Worm (Caenorhabditis elegans) whole organism, young adult: Measurements from ENCODE around the gene F22E5.2.

ENCODE experiments used
- T07F8.4 ChIP-seq: sonication (generic microtip); optimal IDR thresholded peaks from 2 replicates; lab custom pipeline; 2016; ENCODE audit warnings: mild to moderate bottlenecking, missing genetic modification characterization, moderate library complexity, missing compliant biosample characterization
- rpc-1 ChIP-seq, 2 experiments: fragments of 150-350 bp in 1 of 2; sonication (generic microtip) in 1 of 2; optimal IDR thresholded peaks; 2 replicates each; lab custom pipeline; 2014 to 2018; ENCODE audit warnings: missing biosample characterization in 1 of 2, missing genetic modification characterization in 1 of 2, missing genetic modification reagents in 1 of 2, missing genotype in 1 of 2
- unc-62 ChIP-seq: fragments of 150-350 bp; optimal IDR thresholded peaks from 2 replicates; lab custom pipeline; 2014; ENCODE audit warnings: missing biosample characterization, missing genetic modification reagents, missing genetic modification characterization
- ztf-3 ChIP-seq: fragments of 200-800 bp; sonication (Bioruptor generic); optimal IDR thresholded peaks from 2 replicates; lab custom pipeline; 2018; ENCODE audit warnings: mild to moderate bottlenecking, missing genetic modification characterization, missing compliant biosample characterization

DNA sequence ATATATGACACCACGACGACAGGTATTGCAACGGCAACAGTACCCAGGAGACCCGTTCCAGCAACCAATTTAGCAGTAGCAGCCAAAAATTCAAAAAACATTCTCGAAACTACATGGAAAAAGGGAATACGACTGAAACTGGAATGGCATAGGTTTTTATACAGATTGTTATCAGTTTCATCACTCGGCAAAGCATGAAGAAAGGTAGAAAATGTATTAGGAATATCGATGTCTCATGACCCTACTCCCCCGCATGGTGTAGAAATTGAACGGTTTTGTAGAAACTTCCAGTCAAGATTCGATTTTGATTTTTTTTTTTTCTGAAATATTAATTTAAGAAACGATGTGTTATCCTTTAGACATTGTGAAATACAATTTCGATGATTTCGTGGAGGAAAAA is 45.7 kb downstream of the F22E5.2 start, which contains the start of gene T05A8.2:
- no peak for TF ChIP-seq unc-62 (GFP tag; lab: Kevin White, UChicago)
- TF ChIP-seq rpc-1 (optimal IDR thresholded peaks at IDR 0.05; lab: Kevin White, UChicago) = no peak
- no peak for TF ChIP-seq rpc-1 (tag; optimal IDR thresholded peaks at IDR 0.05; lab: Kevin White, UChicago)
- no peak for TF ChIP-seq T07F8.4 (tag; lab: Kevin White, UChicago)
- no peak for TF ChIP-seq ztf-3 (GFP tag; lab: Kevin White, UChicago)
